Fruit fly (Drosophila melanogaster): ENCODE data around the gene CG1368.
A peak's percentile ranks its signal among the peaks of the same experiment; 100 is the strongest.

Gene CG1368

DNA sequence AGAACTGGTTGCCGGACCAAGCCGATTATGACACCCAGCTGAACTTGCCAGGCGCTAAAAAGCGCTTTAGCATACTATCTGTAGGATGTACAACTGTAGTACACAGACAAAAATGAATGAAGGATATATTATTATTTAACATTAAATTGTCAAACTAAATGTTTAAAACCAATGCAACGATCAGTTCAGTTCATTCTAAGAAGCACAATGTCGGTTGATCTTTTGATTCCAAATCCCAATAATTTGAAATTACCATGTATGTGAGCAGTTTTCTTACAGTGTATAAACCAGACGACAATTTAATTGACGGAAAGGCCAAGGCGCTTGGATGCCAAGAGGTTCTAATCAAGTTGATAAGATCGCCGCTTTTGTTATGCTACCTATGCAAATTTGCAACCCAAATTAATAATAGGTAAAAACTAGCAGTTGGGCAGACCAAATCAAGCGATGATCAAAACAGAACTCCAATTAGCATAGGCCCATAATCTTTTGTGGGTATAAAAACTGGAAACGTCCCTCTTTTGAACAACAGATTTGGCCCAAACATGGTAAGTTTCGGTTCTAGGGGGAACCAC is 5.4 kb upstream of the CG1368 start, which contains the start of gene CG12480 (continued):
- TF ChIP-seq Hand (GFP tag; optimal IDR thresholded peaks at IDR 0.05) (no peak), CG14860 (GFP tag; IDR thresholded peaks at IDR 0.05; ENCODE audit: partially characterized antibody) (no peak), dan (GFP tag; IDR thresholded peaks at IDR 0.05) (no peak), CG13624 (GFP tag; optimal IDR thresholded peaks at IDR 0.05) (peak; percentile 51), sna (GFP tag; IDR thresholded peaks at IDR 0.05; ENCODE audit: partially characterized antibody) (no peak), pb (GFP tag; optimal IDR thresholded peaks at IDR 0.05) (no peak), lilli (GFP tag; optimal IDR thresholded peaks at IDR 0.05) (peak; percentile 75), chif (GFP tag; optimal IDR thresholded peaks at IDR 0.05) (peak in 1 of 2 experiments; percentile 0), CG8924 (tag; optimal IDR thresholded peaks at IDR 0.05) (peak; percentile 40), dmrt11E (tag; optimal IDR thresholded peaks at IDR 0.05) (no peak), CG13296 (GFP tag; optimal IDR thresholded peaks at IDR 0.05) (peak; percentile 51), grau (tag; optimal IDR thresholded peaks at IDR 0.05) (peak; percentile 73), CG16813 (GFP tag; IDR thresholded peaks at IDR 0.05; ENCODE audit: partially characterized antibody) (no peak), zfh1 (GFP tag; IDR thresholded peaks at IDR 0.05) (no peak; the same call in 2 of the 3 replicates), bab2 (GFP tag; optimal IDR thresholded peaks at IDR 0.05) (peak; percentile 3), ind (GFP tag; optimal IDR thresholded peaks at IDR 0.05) (peak; percentile 34), hth (optimal IDR thresholded peaks at IDR 0.05) (no peak), CG34376 (GFP tag; optimal IDR thresholded peaks at IDR 0.05) (peak; percentile 36), Hmr (GFP tag; optimal IDR thresholded peaks at IDR 0.05) (peak; percentile 70), tll (GFP tag; optimal IDR thresholded peaks at IDR 0.05) (no peak), sug (tag; optimal IDR thresholded peaks at IDR 0.05) (peak; percentile 13), CG6689 (GFP tag; IDR thresholded peaks at IDR 0.05) (peak; percentile 48), grn (GFP tag; optimal IDR thresholded peaks at IDR 0.05) (no peak), CG17385 (GFP tag; optimal IDR thresholded peaks at IDR 0.05) (peak; percentile 42), exex (tag; optimal IDR thresholded peaks at IDR 0.05) (peak; percentile 6), ttk (GFP tag; IDR thresholded peaks at IDR 0.05) (no peak), crc (GFP tag; optimal IDR thresholded peaks at IDR 0.05) (no peak), CG4360 (GFP tag; IDR thresholded peaks at IDR 0.05) (no peak), MBD-R2 (GFP tag; IDR thresholded peaks at IDR 0.05) (peak; percentile 32; the same call in 1 of the 2 replicates), fd64A (GFP tag; optimal IDR thresholded peaks at IDR 0.05) (no peak), CG3847 (GFP tag; IDR thresholded peaks at IDR 0.05) (peak; percentile 66), tgo (GFP tag; IDR thresholded peaks at IDR 0.05) (no peak), E2f1 (GFP tag; IDR thresholded peaks at IDR 0.05) (no peak), HmgZ (tag; optimal IDR thresholded peaks at IDR 0.05) (peak; percentile 44), CG17612 (GFP tag; IDR thresholded peaks at IDR 0.05) (no peak), CG16779 (GFP tag; IDR thresholded peaks at IDR 0.05) (no peak), unpg (GFP tag; optimal IDR thresholded peaks at IDR 0.05) (peak; percentile 61), ac (GFP tag; optimal IDR thresholded peaks at IDR 0.05) (no peak), gro (GFP tag; optimal IDR thresholded peaks at IDR 0.05) (peak; percentile 87), CG9727 (GFP tag; optimal IDR thresholded peaks at IDR 0.05) (peak; percentile 44), Hr3 (GFP tag; optimal IDR thresholded peaks at IDR 0.05) (no peak), CG5953 (GFP tag; IDR thresholded peaks at IDR 0.05) (no peak), CG32772 (GFP tag; IDR thresholded peaks at IDR 0.05) (peak; percentile 13; the same call in 1 of the 2 replicates), CG10274 (GFP tag; optimal IDR thresholded peaks at IDR 0.05) (peak; percentile 26), sqz (GFP tag; optimal IDR thresholded peaks at IDR 0.05) (no peak), scrt (GFP tag; optimal IDR thresholded peaks at IDR 0.05) (peak; percentile 63), HLH54F (GFP tag; optimal IDR thresholded peaks at IDR 0.05) (peak; percentile 53), esg (GFP tag; conservative IDR thresholded peaks at IDR 0.05) (no peak), CG14667 (GFP tag; IDR thresholded peaks at IDR 0.05) (no peak), pan (optimal IDR thresholded peaks at IDR 0.05) (no peak), pan (GFP tag; optimal IDR thresholded peaks at IDR 0.05 in 1 of 2, IDR thresholded peaks at IDR 0.05 in 1 of 2) (peak in 1 of 2 experiments; percentile 9)

All from whole organism, embryonic.